Fruit fly (Drosophila melanogaster): ENCODE results near the gene CG14253.

dm6 chr3R:26955527-26955926 is 22.8 kb upstream of the CG14253 start:
- TF ChIP-seq kay (GFP tag; ENCODE audit: borderline replicate concordance) (no peak), CG11617 (GFP tag; optimal IDR thresholded peaks at IDR 0.05) (no peak), CG7101 (tag; optimal IDR thresholded peaks at IDR 0.05) (no peak), Hr96 (GFP tag; optimal IDR thresholded peaks at IDR 0.05) (no peak), CG1620 (GFP tag; optimal IDR thresholded peaks at IDR 0.05) (no peak), CG5204 (GFP tag; optimal IDR thresholded peaks at IDR 0.05) (no peak), bab1 (GFP tag; optimal IDR thresholded peaks at IDR 0.05) (no peak), tj (GFP tag; optimal IDR thresholded peaks at IDR 0.05) (no peak), CG33017 (tag; optimal IDR thresholded peaks at IDR 0.05) (no peak), Mnt (GFP tag; optimal IDR thresholded peaks at IDR 0.05) (no peak), Clk (GFP tag; optimal IDR thresholded peaks at IDR 0.05) (no peak), cic (GFP tag; optimal IDR thresholded peaks at IDR 0.05) (no peak), CG14711 (tag; optimal IDR thresholded peaks at IDR 0.05) (no peak), cnc (optimal IDR thresholded peaks at IDR 0.05) (no peak)

Measured in whole organism, adult.